Worm (Caenorhabditis elegans) whole organism, L4/young adult: ENCODE data around the gene H08M01.1.

Experiments used
- W03F9.2 ChIP-seq: fragments of 150-350 bp; optimal IDR thresholded peaks from 2 replicates; lab custom pipeline; 2014; ENCODE audit warnings: missing biosample characterization, missing genetic modification characterization
- dao-5 ChIP-seq: sonication (generic microtip); optimal IDR thresholded peaks from 2 replicates; lab custom pipeline; 2016; ENCODE audit warnings: missing genotype, missing genetic modification characterization, moderate library complexity, missing compliant biosample characterization
- him-1 ChIP-seq: sonication (generic microtip); optimal IDR thresholded peaks from 2 replicates; lab custom pipeline; 2016; ENCODE audit warnings: missing genotype, missing genetic modification reagents, missing genetic modification characterization, missing compliant biosample characterization

Gene H08M01.1

ce11 chrIV:13836290-13836689, at the start of gene H08M01.1:
TSS of gene H08M01.1 (minus strand) at chrIV:13836390.
- TF ChIP-seq him-1 (tag; lab: Kevin White, UChicago) (no peak), dao-5 (no peak), W03F9.2 (tag; lab: Kevin White, UChicago) (no peak)

ce11 chrIV:13883922-13884321, 47.7 kb upstream of the H08M01.1 start:
- no peak for TF ChIP-seq W03F9.2 (tag; lab: Kevin White, UChicago)
- no peak for TF ChIP-seq dao-5
- TF ChIP-seq him-1 (tag; lab: Kevin White, UChicago) = no peak

DNA sequence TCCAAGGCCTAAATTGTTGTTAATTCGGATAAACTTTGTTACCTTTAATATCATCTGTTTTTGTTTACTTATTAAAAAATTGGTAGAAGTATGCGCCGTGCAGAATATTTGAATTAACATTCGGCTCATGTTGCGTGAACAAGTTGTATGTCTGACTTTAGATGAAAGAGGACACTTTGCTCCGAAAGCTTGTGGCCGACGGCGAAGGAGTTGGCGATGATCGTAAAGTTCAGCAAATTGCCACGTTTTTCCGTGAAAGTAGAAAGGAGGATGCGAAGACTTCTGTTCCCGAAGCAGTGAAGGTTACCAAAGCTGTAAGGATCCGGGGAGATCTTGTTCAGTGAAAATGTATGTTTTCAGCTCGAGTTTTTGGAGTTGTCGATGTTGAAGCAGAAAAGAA, 46.4 kb upstream of the H08M01.1 start, which contains the start of gene thoc-7:
TSS of gene thoc-7 (plus strand) at position 162 of the 400 bp plus-strand sequence.
- TF ChIP-seq W03F9.2 (tag; lab: Kevin White, UChicago) (no peak), him-1 (tag; lab: Kevin White, UChicago) (no peak), dao-5 (no peak)

DNA sequence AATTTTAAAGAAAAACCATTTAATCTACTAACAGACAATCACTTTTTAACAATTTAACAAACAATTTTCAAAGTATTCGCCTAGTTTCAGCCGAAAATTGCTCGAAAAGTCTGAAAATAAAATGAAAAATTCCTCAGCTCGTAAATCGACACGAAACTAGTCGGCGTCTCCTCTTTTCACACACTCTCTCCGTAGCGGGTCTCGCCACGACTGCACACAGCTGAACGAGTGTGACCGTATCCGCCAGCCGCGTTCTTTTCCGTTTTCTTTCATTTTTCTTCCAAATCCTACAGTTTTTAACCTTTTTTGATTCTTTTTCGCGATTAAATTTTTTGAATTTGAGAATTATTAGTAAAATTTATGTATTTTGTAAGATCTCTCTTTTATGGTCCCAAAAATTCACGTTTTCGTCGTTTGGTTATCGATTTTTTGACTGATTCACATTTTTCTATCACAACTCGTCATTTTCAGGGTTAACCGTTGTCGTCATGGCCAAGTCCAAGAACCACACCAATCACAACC, 45.6 kb upstream of the H08M01.1 start, which contains the start of gene rpl-29:
TSS of gene rpl-29 (plus strand) at position 472 of the 522 bp plus-strand sequence.
- TF ChIP-seq W03F9.2 (tag; lab: Kevin White, UChicago) (peak; percentile 78), him-1 (tag; lab: Kevin White, UChicago) (peak; percentile 60), dao-5 (no peak)

DNA sequence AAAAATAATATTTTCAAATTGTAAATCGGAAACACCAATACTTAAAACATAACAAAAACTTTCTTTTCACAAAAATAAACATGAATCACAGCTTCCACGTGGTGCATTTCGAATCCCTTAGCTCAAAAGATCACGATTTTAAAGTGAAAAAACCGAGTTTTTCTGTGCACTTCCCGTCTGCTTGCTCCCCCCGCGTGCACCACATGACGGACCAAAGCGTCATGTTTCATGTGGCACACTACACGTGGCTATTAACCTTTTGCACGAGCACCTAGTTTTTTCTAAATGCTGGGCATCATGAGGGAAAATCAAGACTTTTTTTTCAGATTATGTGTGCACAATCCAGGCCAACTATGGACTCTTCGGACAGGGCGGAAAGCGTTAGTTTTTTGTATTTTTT, 44.6 kb upstream of the H08M01.1 start:
- TF ChIP-seq W03F9.2 (tag; lab: Kevin White, UChicago) = no peak
- TF ChIP-seq him-1 (tag; lab: Kevin White, UChicago) = no peak
- TF ChIP-seq dao-5 = no peak

DNA sequence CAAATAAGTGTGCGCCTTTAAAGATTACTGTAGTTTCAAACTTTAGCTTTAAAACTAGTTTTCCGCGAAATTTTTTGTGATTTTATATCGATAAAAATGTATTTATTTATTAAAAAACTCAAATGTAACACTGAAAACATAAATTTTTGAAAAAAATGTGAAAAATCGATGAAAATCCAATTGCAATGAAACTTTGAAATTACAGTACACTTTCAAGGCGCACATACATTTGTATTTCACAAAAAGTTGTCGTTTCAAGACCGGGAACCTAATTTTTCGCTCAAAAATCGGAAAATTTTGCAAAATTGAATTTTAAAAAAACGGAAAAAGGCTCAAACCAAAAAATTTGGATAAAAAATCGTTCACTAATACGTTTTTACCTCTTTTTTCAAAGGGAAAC, 44.2 kb upstream of the H08M01.1 start:
- TF ChIP-seq dao-5 (no peak), him-1 (tag; lab: Kevin White, UChicago) (no peak), W03F9.2 (tag; lab: Kevin White, UChicago) (no peak)

ce11 chrIV:13879851-13880250, 43.7 kb upstream of the H08M01.1 start, which contains the start of gene B0513.4:
TSS of gene B0513.4 (plus strand) at chrIV:13880151.
- no peak for TF ChIP-seq him-1 (tag; lab: Kevin White, UChicago)
- TF ChIP-seq W03F9.2 (tag; lab: Kevin White, UChicago) = no peak
- TF ChIP-seq dao-5 = no peak

ce11 chrIV:13878738-13879137, 42.5 kb upstream of the H08M01.1 start:
- TF ChIP-seq him-1 (tag; lab: Kevin White, UChicago) (no peak), W03F9.2 (tag; lab: Kevin White, UChicago) (no peak), dao-5 (no peak)

DNA sequence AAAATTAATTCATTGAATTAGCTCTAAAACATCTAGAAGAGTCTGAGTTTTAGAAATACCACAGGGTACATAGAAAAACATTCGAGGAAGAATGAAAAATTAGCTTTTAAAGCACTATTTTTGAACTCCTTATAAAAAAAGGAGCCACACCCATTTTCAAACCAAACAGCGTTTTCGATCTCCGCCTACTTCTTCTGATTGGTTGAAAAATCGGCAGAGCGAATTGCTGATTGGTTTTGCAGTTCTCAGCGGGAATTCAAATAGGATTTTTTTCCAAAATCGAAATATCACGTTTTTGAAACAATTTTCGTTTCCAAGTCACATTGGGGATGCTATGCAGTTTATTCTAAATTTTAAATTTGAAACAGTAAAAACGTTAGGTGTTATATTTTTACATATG, 41.9 kb upstream of the H08M01.1 start:
- no peak for TF ChIP-seq him-1 (tag; lab: Kevin White, UChicago)
- no peak for TF ChIP-seq W03F9.2 (tag; lab: Kevin White, UChicago)
- no peak for TF ChIP-seq dao-5

DNA sequence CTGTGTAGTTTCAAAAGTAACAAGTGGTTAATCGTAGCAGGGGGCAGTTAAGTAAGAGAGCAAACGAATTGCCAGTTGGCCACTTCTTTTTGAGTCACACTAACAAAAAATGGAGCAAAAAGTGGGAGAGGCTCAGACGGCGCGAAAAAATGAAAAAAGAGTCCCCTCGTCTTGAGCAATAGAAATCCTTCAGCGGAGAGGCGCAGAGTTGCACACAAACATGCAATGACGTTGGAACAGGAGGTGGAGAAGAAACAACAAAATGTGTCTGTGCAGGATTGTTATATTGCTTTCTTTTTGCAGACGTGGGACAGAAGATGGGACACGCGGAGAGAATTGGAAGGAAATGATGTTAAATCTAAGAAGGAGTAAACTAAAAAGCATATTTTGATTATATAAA, 41.5 kb upstream of the H08M01.1 start:
- TF ChIP-seq him-1 (tag; lab: Kevin White, UChicago) (peak; percentile 64), dao-5 (no peak), W03F9.2 (tag; lab: Kevin White, UChicago) (no peak)

DNA sequence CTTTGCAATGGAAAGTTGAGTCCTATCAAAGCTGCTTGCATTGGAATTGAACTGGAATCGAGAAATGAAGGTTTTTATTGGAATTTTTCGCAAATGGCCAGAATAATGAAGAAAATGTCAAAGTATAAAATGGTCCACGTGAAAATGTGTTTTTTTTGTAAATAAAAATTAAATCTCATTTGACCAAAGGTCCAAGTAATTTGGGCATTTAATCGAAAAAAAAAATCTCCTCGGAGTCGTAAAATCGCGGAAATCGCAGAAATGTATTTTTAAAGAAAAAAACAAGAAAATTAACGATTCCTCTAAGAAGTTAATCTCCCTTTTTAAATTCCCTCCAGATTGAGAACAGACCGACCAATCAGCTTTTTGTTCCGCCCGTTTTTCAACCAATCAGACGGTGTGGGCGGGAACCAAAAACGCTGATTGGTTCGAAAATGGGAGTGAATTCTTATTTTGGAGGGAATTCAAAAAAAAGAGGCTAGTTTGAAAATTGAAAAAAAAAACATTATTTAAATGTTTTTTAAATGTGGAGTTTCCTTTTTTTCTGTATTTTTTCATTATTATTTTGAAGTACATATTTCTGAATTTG, 40.5 kb upstream of the H08M01.1 start, which contains the start of gene prdh-1:
TSS of gene prdh-1 (minus strand) at position 51 of the 589 bp plus-strand sequence.
- TF ChIP-seq him-1 (tag; lab: Kevin White, UChicago) = no peak
- no peak for TF ChIP-seq W03F9.2 (tag; lab: Kevin White, UChicago)
- no peak for TF ChIP-seq dao-5

- TF ChIP-seq W03F9.2 (tag; lab: Kevin White, UChicago) (no peak), dao-5 (no peak), him-1 (tag; lab: Kevin White, UChicago) (no peak)
These were observed 33.9 kb upstream of the H08M01.1 start for ce11 chrIV:13870085-13870484.

ce11 chrIV:13866754-13867153, 30.6 kb upstream of the H08M01.1 start, which contains the start of gene B0513.90:
TSS of gene B0513.90 (plus strand) at chrIV:13867054.
- TF ChIP-seq W03F9.2 (tag; lab: Kevin White, UChicago) (no peak), him-1 (tag; lab: Kevin White, UChicago) (no peak), dao-5 (no peak)

ce11 chrIV:13865172-13865571, 29.0 kb upstream of the H08M01.1 start, which contains the start of gene vamp-8:
TSS of gene vamp-8 (minus strand) at chrIV:13865196.
- TF ChIP-seq him-1 (tag; lab: Kevin White, UChicago) = no peak
- TF ChIP-seq dao-5 = no peak
- TF ChIP-seq W03F9.2 (tag; lab: Kevin White, UChicago) = no peak
